Fruit fly (Drosophila melanogaster) Kc167 (cell line): ENCODE data around the gene CG12637.

ENCODE experiments used
- Myc ChIP-seq: fragments of >200 bp; optimal IDR thresholded peaks from 2 replicates; lab custom pipeline; 2017; ENCODE audit warnings: missing external identifiers
- h ChIP-seq: fragments of >200 bp; optimal IDR thresholded peaks from 3 replicates; lab custom pipeline; 2018; ENCODE audit warnings: missing external identifiers
- insv ChIP-seq: fragments of >200 bp; optimal IDR thresholded peaks from 3 replicates; lab custom pipeline; 2018; ENCODE audit warnings: missing external identifiers

- TF ChIP-seq h (lab: Kevin White, UChicago) (no peak), insv (lab: Kevin White, UChicago) (no peak), Myc (no peak)
These were observed 48.7 kb upstream of the CG12637 start for dm6 chrX:10721901-10722479.
